Worm (Caenorhabditis elegans) whole organism, young adult: ENCODE results near the gene mrps-18B.

Source experiments
- B0019.2 ChIP-seq: fragments of 200-800 bp; sonication (Bioruptor generic); conservative IDR thresholded peaks from 2 replicates; pipeline ENCODE4 v1.3.6; 2022; ENCODE audit warnings: missing genetic modification reagents, missing genetic modification characterization, missing compliant biosample characterization
- B0336.3 ChIP-seq: fragments of 200-800 bp; sonication (Bioruptor generic); IDR thresholded peaks from 2 replicates; pipeline ENCODE4 v1.3.6; 2022; ENCODE audit warnings: missing genetic modification characterization, missing compliant biosample characterization
- F23B12.7 ChIP-seq: sonication (generic microtip); optimal IDR thresholded peaks from 2 replicates; lab custom pipeline; 2017; ENCODE audit warnings: missing genetic modification characterization, mild to moderate bottlenecking, missing compliant biosample characterization, antibody characterized with exemption, moderate library complexity; ENCODE audit not compliant: insufficient read depth
- F52B5.7 ChIP-seq: sonication (generic microtip); optimal IDR thresholded peaks from 2 replicates; lab custom pipeline; 2016; ENCODE audit warnings: mild to moderate bottlenecking, missing genetic modification characterization, missing compliant biosample characterization
- F55B11.4 ChIP-seq: sonication (generic microtip); optimal IDR thresholded peaks from 2 replicates; lab custom pipeline; 2016; ENCODE audit warnings: missing compliant biosample characterization, missing genetic modification characterization, borderline replicate concordance; ENCODE audit not compliant: insufficient read depth
- F57A8.1 ChIP-seq: fragments of 200-800 bp; sonication (Bioruptor generic); optimal IDR thresholded peaks from 2 replicates; lab custom pipeline; 2018; ENCODE audit warnings: mild to moderate bottlenecking, missing genetic modification characterization, moderate library complexity, missing compliant biosample characterization
- K11D2.4 ChIP-seq: fragments of 200-800 bp; sonication (Bioruptor generic); IDR thresholded peaks from 2 replicates; pipeline ENCODE4 v1.3.6; 2022; ENCODE audit warnings: missing genetic modification reagents, missing genetic modification characterization, missing compliant biosample characterization
- K12H6.12 ChIP-seq: fragments of 200-800 bp; sonication (Bioruptor generic); optimal IDR thresholded peaks from 2 replicates; lab custom pipeline; 2018; ENCODE audit warnings: mild to moderate bottlenecking, missing genetic modification characterization, missing compliant biosample characterization
- Y53G8AR.9 ChIP-seq: fragments of 200-800 bp; sonication (Bioruptor generic); conservative IDR thresholded peaks from 2 replicates; pipeline ENCODE4 v1.3.6; 2022; ENCODE audit warnings: missing genetic modification reagents, missing genetic modification characterization, missing compliant biosample characterization
- Y95B8A.8 ChIP-seq: fragments of 200-800 bp; sonication (Bioruptor generic); IDR thresholded peaks from 2 replicates; pipeline ENCODE4 v1.3.6; 2022; ENCODE audit warnings: missing genetic modification reagents, missing genetic modification characterization, missing compliant biosample characterization
- ama-1 ChIP-seq, 3 experiments: fragments of 150-350 bp in 1 of 3; sonication (generic microtip) in 2 of 3; optimal IDR thresholded peaks; 2 replicates each; lab custom pipeline; 2014 to 2018; ENCODE audit warnings: missing biosample characterization in 2 of 3, missing genetic modification characterization in 2 of 3, missing genetic modification reagents in 2 of 3
- aptf-3 ChIP-seq: fragments of 200-800 bp; sonication (Bioruptor generic); IDR thresholded peaks from 2 replicates; pipeline ENCODE4 v1.3.6; 2022; ENCODE audit warnings: missing genetic modification characterization, missing compliant biosample characterization
- bed-1 ChIP-seq: fragments of 200-800 bp; sonication (Bioruptor generic); IDR thresholded peaks from 2 replicates; pipeline ENCODE4 v1.3.6; 2022; ENCODE audit warnings: missing genetic modification reagents, missing genetic modification characterization, missing compliant biosample characterization
- cebp-1 ChIP-seq, 2 experiments: fragments of 200-800 bp in 1 of 2; sonication (Bioruptor generic) in 1 of 2; sonication (generic microtip) in 1 of 2; IDR thresholded peaks in 1 of 2; optimal IDR thresholded peaks in 1 of 2; 2 replicates each; pipeline versions ENCODE4 v1.3.6 to Lab custom; 2017 to 2022; ENCODE audit warnings: missing compliant biosample characterization in 2 of 2, missing genetic modification characterization in 2 of 2, mild to moderate bottlenecking in 1 of 2, missing genetic modification reagents in 1 of 2, moderate library complexity in 1 of 2
- ceh-58 ChIP-seq: fragments of 200-800 bp; sonication (Bioruptor generic); IDR thresholded peaks from 2 replicates; pipeline ENCODE4 v1.3.6; 2022; ENCODE audit warnings: missing genetic modification characterization, missing compliant biosample characterization
- chd-7 ChIP-seq: sonication (generic microtip); optimal IDR thresholded peaks from 2 replicates; lab custom pipeline; 2016; ENCODE audit warnings: mild to moderate bottlenecking, missing genetic modification characterization, moderate library complexity, missing compliant biosample characterization
- die-1 ChIP-seq: sonication (generic microtip); optimal IDR thresholded peaks from 2 replicates; lab custom pipeline; 2016; ENCODE audit warnings: missing genotype, mild to moderate bottlenecking, missing genetic modification characterization, missing compliant biosample characterization
- ekl-4 ChIP-seq: fragments of 200-800 bp; sonication (Bioruptor generic); IDR thresholded peaks from 2 replicates; pipeline ENCODE4 v1.3.6; 2022; ENCODE audit warnings: missing genetic modification reagents, missing genetic modification characterization, missing compliant biosample characterization
- gei-17 ChIP-seq: fragments of 200-800 bp; sonication (Bioruptor generic); optimal IDR thresholded peaks from 2 replicates; lab custom pipeline; 2018; ENCODE audit warnings: mild to moderate bottlenecking, missing genetic modification characterization, missing compliant biosample characterization
- hlh-26 ChIP-seq: fragments of 200-800 bp; sonication (Bioruptor generic); conservative IDR thresholded peaks from 2 replicates; pipeline ENCODE4 v1.3.6; 2022; ENCODE audit warnings: missing genetic modification reagents, missing genetic modification characterization, missing compliant biosample characterization
- hrde-1 ChIP-seq: sonication (generic microtip); optimal IDR thresholded peaks from 2 replicates; lab custom pipeline; 2016; ENCODE audit warnings: missing genetic modification characterization, mild to moderate bottlenecking, missing compliant biosample characterization, moderate library complexity, missing genotype, missing genetic modification reagents, borderline replicate concordance
- hsf-1 ChIP-seq: fragments of 200-800 bp; sonication (Bioruptor generic); IDR thresholded peaks from 2 replicates; pipeline ENCODE4 v1.3.6; 2022; ENCODE audit warnings: missing genetic modification reagents, missing genetic modification characterization, missing compliant biosample characterization
- let-526 ChIP-seq: fragments of 200-800 bp; sonication (Bioruptor generic); IDR thresholded peaks from 2 replicates; pipeline ENCODE4 v1.3.6; 2022; ENCODE audit warnings: missing genetic modification reagents, missing genetic modification characterization, missing compliant biosample characterization
- lin-26 ChIP-seq: fragments of 200-800 bp; sonication (Bioruptor generic); IDR thresholded peaks from 2 replicates; pipeline ENCODE4 v1.3.6; 2022; ENCODE audit warnings: missing genetic modification reagents, missing genetic modification characterization, missing compliant biosample characterization
- lin-40 ChIP-seq: sonication (generic microtip); optimal IDR thresholded peaks from 2 replicates; lab custom pipeline; 2016; ENCODE audit warnings: missing genetic modification characterization, mild to moderate bottlenecking, missing compliant biosample characterization, missing genotype, missing genetic modification reagents
- lsy-27 ChIP-seq: sonication (generic microtip); optimal IDR thresholded peaks from 2 replicates; lab custom pipeline; 2017; ENCODE audit warnings: missing genetic modification characterization, mild to moderate bottlenecking, missing compliant biosample characterization, antibody characterized with exemption, missing genotype, borderline replicate concordance; ENCODE audit not compliant: insufficient read depth
- madf-10 ChIP-seq: sonication (generic microtip); optimal IDR thresholded peaks from 2 replicates; lab custom pipeline; 2016; ENCODE audit warnings: mild to moderate bottlenecking, missing genetic modification characterization, missing compliant biosample characterization
- pbrm-1 ChIP-seq: fragments of 200-800 bp; sonication (Bioruptor generic); IDR thresholded peaks from 2 replicates; pipeline ENCODE4 v1.3.6; 2022; ENCODE audit warnings: missing genetic modification reagents, missing genetic modification characterization, missing compliant biosample characterization
- snpc-1.3 ChIP-seq: sonication (generic microtip); optimal IDR thresholded peaks from 2 replicates; lab custom pipeline; 2017; ENCODE audit warnings: missing genetic modification characterization, mild to moderate bottlenecking, missing compliant biosample characterization, antibody characterized with exemption, moderate library complexity, missing genotype, missing genetic modification reagents; ENCODE audit not compliant: insufficient read depth
- tlf-1 ChIP-seq: fragments of 200-800 bp; sonication (Bioruptor generic); optimal IDR thresholded peaks from 2 replicates; lab custom pipeline; 2018; ENCODE audit warnings: mild to moderate bottlenecking, missing genetic modification characterization, missing compliant biosample characterization
- unc-62 ChIP-seq: fragments of 150-350 bp; optimal IDR thresholded peaks from 2 replicates; lab custom pipeline; 2014; ENCODE audit warnings: missing biosample characterization, missing genetic modification reagents, missing genetic modification characterization
- zim-3 ChIP-seq: sonication (generic microtip); optimal IDR thresholded peaks from 2 replicates; lab custom pipeline; 2017; ENCODE audit warnings: mild to moderate bottlenecking, missing genetic modification characterization, moderate library complexity, missing compliant biosample characterization
- ztf-22 ChIP-seq: fragments of 200-800 bp; sonication (Bioruptor generic); optimal IDR thresholded peaks from 2 replicates; lab custom pipeline; 2018; ENCODE audit warnings: mild to moderate bottlenecking, missing genetic modification characterization, moderate library complexity, missing compliant biosample characterization

mrps-18B gene

ce11 chrII:8481033-8481708, 44.3 kb upstream of the mrps-18B start:
- peak; percentile 19 for TF ChIP-seq F23B12.7 (tag; lab: Kevin White, UChicago)
- peak; percentile 3 for TF ChIP-seq gei-17 (GFP tag; lab: Kevin White, UChicago)
- peak; percentile 18 for TF ChIP-seq K12H6.12 (tag; lab: Kevin White, UChicago)
- TF ChIP-seq hsf-1 (GFP tag; lab: Robert Waterston, UW): peak; percentile 81
- TF ChIP-seq cebp-1 (GFP tag; IDR thresholded peaks at IDR 0.05; lab: Robert Waterston, UW): no peak
- peak; percentile 31 for TF ChIP-seq cebp-1 (tag; optimal IDR thresholded peaks at IDR 0.05; lab: Kevin White, UChicago)
- 0 out of 2 replicates have a peak, but pooled peaks have one; percentile 16 for TF ChIP-seq Y53G8AR.9 (GFP tag; lab: Robert Waterston, UW)
- TF ChIP-seq K11D2.4 (GFP tag; lab: Robert Waterston, UW): peak; percentile 12; the same call in 1 of the 2 replicates
- TF ChIP-seq pbrm-1: 0 out of 2 replicates have a peak, but pooled peaks have one; percentile 26
- TF ChIP-seq chd-7 (tag; lab: Kevin White, UChicago): peak; percentile 23
- no peak for TF ChIP-seq hrde-1 (tag; lab: Kevin White, UChicago)
- TF ChIP-seq let-526 (GFP tag; lab: Robert Waterston, UW): 0 out of 2 replicates have a peak, but pooled peaks have one; percentile 6
- TF ChIP-seq ekl-4 (GFP tag; lab: Robert Waterston, UW): no peak
- no peak for TF ChIP-seq aptf-3 (GFP tag; lab: Robert Waterston, UW)
- no peak for TF ChIP-seq unc-62
- no peak for TF ChIP-seq F57A8.1 (GFP tag; lab: Kevin White, UChicago)

ce11 chrII:8481731-8482253, 43.7 kb upstream of the mrps-18B start, which contains the start of gene M05D6.5:
Gene M05D6.5, minus strand, starts transcription at chrII:8482203.
- TF ChIP-seq ceh-58 (GFP tag; lab: Robert Waterston, UW) (no peak), ekl-4 (GFP tag; lab: Robert Waterston, UW) (0 out of 2 replicates have a peak, but pooled peaks have one; percentile 40), snpc-1.3 (tag; lab: Kevin White, UChicago) (no peak), tlf-1 (GFP tag; lab: Kevin White, UChicago) (no peak), lin-40 (tag; lab: Kevin White, UChicago) (no peak), bed-1 (no peak), B0019.2 (GFP tag; lab: Robert Waterston, UW) (no peak), F55B11.4 (no peak), Y53G8AR.9 (GFP tag; lab: Robert Waterston, UW) (0 out of 2 replicates have a peak, but pooled peaks have one; percentile 13), die-1 (tag; lab: Kevin White, UChicago) (no peak), hlh-26 (GFP tag; lab: Robert Waterston, UW) (no peak), ztf-22 (GFP tag; lab: Kevin White, UChicago) (no peak), zim-3 (no peak), lsy-27 (no peak), madf-10 (tag; lab: Kevin White, UChicago) (no peak), lin-26 (0 out of 2 replicates have a peak, but pooled peaks have one; percentile 8), ama-1 (optimal IDR thresholded peaks at IDR 0.05; lab: Kevin White, UChicago) (peak; percentile 83), ama-1 (GFP tag; optimal IDR thresholded peaks at IDR 0.05; lab: Kevin White, UChicago) (no peak), F52B5.7 (tag; lab: Kevin White, UChicago) (no peak), B0336.3 (GFP tag; lab: Robert Waterston, UW) (0 out of 2 replicates have a peak, but pooled peaks have one; percentile 13), Y95B8A.8 (GFP tag; lab: Robert Waterston, UW) (no peak), hsf-1 (GFP tag; lab: Robert Waterston, UW) (no peak)
